Fruit fly (Drosophila melanogaster): Measurements from ENCODE around the gene Npc1a.

Npc1a gene

DNA sequence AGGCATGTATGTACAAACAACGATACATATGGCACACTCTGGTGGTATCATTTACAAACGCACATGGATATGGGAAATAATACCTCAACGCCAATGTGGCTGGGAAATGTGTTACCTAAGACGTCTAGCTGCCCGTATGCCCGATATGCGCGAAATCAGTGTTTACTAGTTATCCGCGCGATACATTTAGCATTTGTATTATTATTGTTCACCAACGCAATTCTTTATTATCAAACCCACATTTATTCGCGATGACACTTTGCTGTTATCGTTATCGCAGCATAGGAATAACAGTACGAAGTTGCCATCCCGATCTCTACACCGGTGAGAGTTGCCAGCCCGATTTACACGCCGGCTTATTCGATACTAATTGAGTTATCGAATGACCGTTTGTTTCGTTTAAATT lies 25.8 kb upstream of the Npc1a start, which contains the start of gene chico (continued):
- TF ChIP-seq NC2β (GFP tag; optimal IDR thresholded peaks at IDR 0.05) (peak; percentile 15), pum (GFP tag; optimal IDR thresholded peaks at IDR 0.05) (no peak), Dip3 (GFP tag; optimal IDR thresholded peaks at IDR 0.05) (no peak), CG1233 (GFP tag; optimal IDR thresholded peaks at IDR 0.05) (no peak), CG14014 (GFP tag; IDR thresholded peaks at IDR 0.05) (no peak), CG2129 (GFP tag; IDR thresholded peaks at IDR 0.05; ENCODE audit: partially characterized antibody) (no peak), CG6689 (GFP tag; IDR thresholded peaks at IDR 0.05) (no peak), trh (GFP tag; optimal IDR thresholded peaks at IDR 0.05) (no peak), CG8290 (GFP tag; optimal IDR thresholded peaks at IDR 0.05) (no peak), CG8290 (tag; optimal IDR thresholded peaks at IDR 0.05) (no peak), abd-A (tag; optimal IDR thresholded peaks at IDR 0.05) (no peak), en (GFP tag; optimal IDR thresholded peaks at IDR 0.05) (no peak), Spps (tag; optimal IDR thresholded peaks at IDR 0.05) (peak; percentile 0), CG16779 (GFP tag; IDR thresholded peaks at IDR 0.05) (no peak), ro (GFP tag; IDR thresholded peaks at IDR 0.05) (no peak), tup (GFP tag; optimal IDR thresholded peaks at IDR 0.05) (no peak), Eip74EF (GFP tag; optimal IDR thresholded peaks at IDR 0.05) (no peak), ara (GFP tag; IDR thresholded peaks at IDR 0.05) (no peak), sim (GFP tag; IDR thresholded peaks at IDR 0.05) (no peak), Atf3 (GFP tag; optimal IDR thresholded peaks at IDR 0.05) (no peak), trem (tag; optimal IDR thresholded peaks at IDR 0.05) (peak; percentile 80), CG7928 (GFP tag; optimal IDR thresholded peaks at IDR 0.05) (no peak), jumu (GFP tag; optimal IDR thresholded peaks at IDR 0.05) (no peak), CG9215 (GFP tag; IDR thresholded peaks at IDR 0.05) (no peak), tap (tag; optimal IDR thresholded peaks at IDR 0.05) (no peak), nmo (GFP tag; optimal IDR thresholded peaks at IDR 0.05) (peak; percentile 63), CG4707 (GFP tag; optimal IDR thresholded peaks at IDR 0.05) (no peak), z (GFP tag; IDR thresholded peaks at IDR 0.05) (no peak), CG14860 (GFP tag; IDR thresholded peaks at IDR 0.05; ENCODE audit: partially characterized antibody) (peak; percentile 68), HLH3B (GFP tag; IDR thresholded peaks at IDR 0.05) (no peak), HLHmδ (GFP tag; optimal IDR thresholded peaks at IDR 0.05) (no peak), CG8281 (tag; optimal IDR thresholded peaks at IDR 0.05) (no peak), CG32772 (GFP tag; IDR thresholded peaks at IDR 0.05) (no peak), zen2 (GFP tag; IDR thresholded peaks at IDR 0.05; ENCODE audit: partially characterized antibody) (no peak; the same call in 2 of the 3 replicates), br (optimal IDR thresholded peaks at IDR 0.05) (no peak), Dek (tag; optimal IDR thresholded peaks at IDR 0.05) (no peak), dysf (GFP tag; IDR thresholded peaks at IDR 0.05) (no peak), sens-2 (GFP tag; IDR thresholded peaks at IDR 0.05) (no peak), tio (GFP tag; optimal IDR thresholded peaks at IDR 0.05) (no peak), pho (GFP tag; optimal IDR thresholded peaks at IDR 0.05) (no peak), maf-S (GFP tag; optimal IDR thresholded peaks at IDR 0.05) (no peak), exex (tag; optimal IDR thresholded peaks at IDR 0.05) (no peak), lbe (GFP tag; optimal IDR thresholded peaks at IDR 0.05) (no peak), sd (tag; optimal IDR thresholded peaks at IDR 0.05) (peak; percentile 82), Xrp1 (GFP tag; IDR thresholded peaks at IDR 0.05) (no peak), CHES-1-like (GFP tag; optimal IDR thresholded peaks at IDR 0.05) (peak; percentile 18), Optix (GFP tag; IDR thresholded peaks at IDR 0.05) (no peak), CG10321 (GFP tag; IDR thresholded peaks at IDR 0.05) (no peak), bowl (GFP tag; IDR thresholded peaks at IDR 0.05) (no peak), CG17568 (GFP tag; optimal IDR thresholded peaks at IDR 0.05) (no peak), corto (GFP tag; optimal IDR thresholded peaks at IDR 0.05) (no peak), dm (GFP tag; optimal IDR thresholded peaks at IDR 0.05) (peak; percentile 48), Trl (optimal IDR thresholded peaks at IDR 0.05) (no peak), Trl (GFP tag; optimal IDR thresholded peaks at IDR 0.05) (no peak)
